Fruit fly (Drosophila melanogaster) whole organism, embryonic: ENCODE measurements around the gene endos.

Experiments
- Asciz ChIP-seq: fragments of 200-800 bp; sonication (Bioruptor generic); optimal IDR thresholded peaks from 2 replicates; lab custom pipeline; 2017; ENCODE audit warnings: missing biosample characterization, mild to moderate bottlenecking, missing genetic modification characterization, missing genetic modification reagents
- CG10267 ChIP-seq: fragments of 200-800 bp; sonication (Bioruptor generic); optimal IDR thresholded peaks from 2 replicates; lab custom pipeline; 2018; ENCODE audit warnings: missing biosample characterization, mild to moderate bottlenecking, missing genetic modification characterization, moderate library complexity
- CG11560 ChIP-seq: fragments of 200-800 bp; sonication (Bioruptor generic); IDR thresholded peaks from 3 replicates; pipeline ENCODE4 v1.3.6; 2022; ENCODE audit warnings: missing biosample characterization, missing genetic modification characterization
- CG11695 ChIP-seq: fragments of 200-800 bp; sonication (Bioruptor generic); IDR thresholded peaks from 3 replicates; pipeline ENCODE4 v1.3.6; 2022; ENCODE audit warnings: missing biosample characterization, missing genetic modification characterization
- CG12236 ChIP-seq: fragments of 200-800 bp; sonication (Bioruptor generic); optimal IDR thresholded peaks from 2 replicates; lab custom pipeline; 2016; ENCODE audit warnings: missing biosample characterization, missing genetic modification characterization
- CG13287 ChIP-seq: fragments of 200-800 bp; sonication (Bioruptor generic); IDR thresholded peaks from 2 replicates; pipeline ENCODE4 v1.3.6; 2022; ENCODE audit warnings: missing biosample characterization, missing genetic modification characterization; ENCODE audit not compliant: partially characterized antibody
- CG13296 ChIP-seq: fragments of 200-800 bp; sonication (Bioruptor generic); optimal IDR thresholded peaks from 3 replicates; lab custom pipeline; 2018; ENCODE audit warnings: missing biosample characterization, mild to moderate bottlenecking, missing genetic modification characterization
- CG13624 ChIP-seq: fragments of 200-800 bp; sonication (Bioruptor generic); optimal IDR thresholded peaks from 2 replicates; lab custom pipeline; 2016; ENCODE audit warnings: missing biosample characterization, missing genetic modification characterization
- CG15011 ChIP-seq: fragments of 200-800 bp; sonication (Bioruptor generic); optimal IDR thresholded peaks from 3 replicates; lab custom pipeline; 2018; ENCODE audit warnings: missing biosample characterization, mild to moderate bottlenecking, missing genetic modification characterization
- CG17359 ChIP-seq: fragments of 200-800 bp; sonication (Bioruptor generic); optimal IDR thresholded peaks from 3 replicates; lab custom pipeline; 2018; ENCODE audit warnings: missing biosample characterization, mild to moderate bottlenecking, missing genetic modification characterization, moderate library complexity
- CG18011 ChIP-seq: fragments of 200-800 bp; sonication (Bioruptor generic); optimal IDR thresholded peaks from 2 replicates; lab custom pipeline; 2017; ENCODE audit warnings: missing biosample characterization, missing genetic modification characterization, mild to moderate bottlenecking, moderate library complexity, missing genotype
- CG18476 ChIP-seq: fragments of 200-800 bp; sonication (Bioruptor generic); optimal IDR thresholded peaks from 2 replicates; lab custom pipeline; 2016; ENCODE audit warnings: missing biosample characterization, mild to moderate bottlenecking, missing genetic modification characterization
- CG2129 ChIP-seq: fragments of 200-800 bp; sonication (Bioruptor generic); IDR thresholded peaks from 2 replicates; pipeline ENCODE4 v1.3.6; 2022; ENCODE audit warnings: missing biosample characterization, missing genetic modification characterization; ENCODE audit not compliant: partially characterized antibody
- CG31441 ChIP-seq: fragments of 200-800 bp; sonication (Bioruptor generic); IDR thresholded peaks from 2 replicates; pipeline ENCODE4 v1.3.6; 2022; ENCODE audit warnings: missing biosample characterization, missing genetic modification characterization
- CG33557 ChIP-seq: fragments of 200-800 bp; sonication (Bioruptor generic); optimal IDR thresholded peaks from 2 replicates; lab custom pipeline; 2019; ENCODE audit warnings: missing biosample characterization, mild to moderate bottlenecking, missing genetic modification characterization, moderate library complexity
- CG3847 ChIP-seq: fragments of 200-800 bp; sonication (Bioruptor generic); IDR thresholded peaks from 2 replicates; pipeline ENCODE4 v1.3.6; 2022; ENCODE audit warnings: missing biosample characterization, missing genetic modification characterization
- CG4820 ChIP-seq: fragments of 200-800 bp; sonication (Bioruptor generic); optimal IDR thresholded peaks from 3 replicates; lab custom pipeline; 2016; ENCODE audit warnings: missing biosample characterization, missing genetic modification characterization
- CG6254 ChIP-seq: fragments of 200-800 bp; sonication (Bioruptor generic); optimal IDR thresholded peaks from 3 replicates; lab custom pipeline; 2017; ENCODE audit warnings: mild to moderate bottlenecking, missing biosample characterization, missing genetic modification reagents, missing genetic modification characterization
- CG6813 ChIP-seq: fragments of 200-800 bp; sonication (Bioruptor generic); optimal IDR thresholded peaks from 2 replicates; lab custom pipeline; 2017; ENCODE audit warnings: missing biosample characterization, missing genetic modification characterization, mild to moderate bottlenecking, moderate library complexity, missing genetic modification reagents
- CG8924 ChIP-seq: fragments of 200-800 bp; optimal IDR thresholded peaks from 3 replicates; lab custom pipeline; 2019; ENCODE audit warnings: missing biosample characterization, mild to moderate bottlenecking, missing genetic modification characterization, moderate library complexity
- CG9817 ChIP-seq: fragments of 200-800 bp; sonication (Bioruptor generic); optimal IDR thresholded peaks from 2 replicates; lab custom pipeline; 2018; ENCODE audit warnings: missing biosample characterization, mild to moderate bottlenecking, missing genetic modification characterization, moderate library complexity
- CkIIα-i1 ChIP-seq: fragments of 200-800 bp; sonication (Bioruptor generic); IDR thresholded peaks from 2 replicates; pipeline ENCODE4 v1.3.6; 2022; ENCODE audit warnings: missing biosample characterization, missing genetic modification characterization
- Dad ChIP-seq: fragments of 200-800 bp; sonication (Bioruptor generic); optimal IDR thresholded peaks from 3 replicates; lab custom pipeline; 2016; ENCODE audit warnings: missing biosample characterization, missing genetic modification characterization
- Dek ChIP-seq: fragments of 200-800 bp; sonication (Bioruptor generic); optimal IDR thresholded peaks from 3 replicates; lab custom pipeline; 2019; ENCODE audit warnings: missing biosample characterization, mild to moderate bottlenecking, missing genetic modification characterization, moderate library complexity
- Dp ChIP-seq: fragments of 200-800 bp; sonication (Bioruptor generic); optimal IDR thresholded peaks from 2 replicates; lab custom pipeline; 2018; ENCODE audit warnings: missing biosample characterization, mild to moderate bottlenecking, missing genetic modification characterization, moderate library complexity
- Dref ChIP-seq: fragments of 200-800 bp; sonication (Bioruptor generic); IDR thresholded peaks from 2 replicates; pipeline ENCODE4 v1.3.6; 2022; ENCODE audit warnings: missing biosample characterization, missing genetic modification characterization
- E2f2 ChIP-seq: fragments of 200-800 bp; sonication (Bioruptor generic); IDR thresholded peaks from 2 replicates; pipeline ENCODE4 v1.3.6; 2022; ENCODE audit warnings: missing biosample characterization, missing genetic modification characterization
- Ets65A ChIP-seq: fragments of 200-800 bp; sonication (Bioruptor generic); peaks from one replicate; lab custom pipeline; 2016; ENCODE audit warnings: missing biosample characterization, missing genetic modification characterization
- H2.0 ChIP-seq: fragments of 200-800 bp; sonication (Bioruptor generic); IDR thresholded peaks from 2 replicates; pipeline ENCODE4 v1.3.6; 2022; ENCODE audit warnings: missing biosample characterization, missing genetic modification characterization
- HmgZ ChIP-seq: fragments of 200-800 bp; sonication (Bioruptor generic); optimal IDR thresholded peaks from 2 replicates; lab custom pipeline; 2018; ENCODE audit warnings: missing biosample characterization, mild to moderate bottlenecking, missing genetic modification characterization
- Lpt ChIP-seq: fragments of >200 bp; optimal IDR thresholded peaks from 2 replicates; lab custom pipeline; 2018; ENCODE audit warnings: missing biosample characterization, missing genetic modification characterization
- MTF-1 ChIP-seq: fragments of 200-800 bp; sonication (Bioruptor generic); optimal IDR thresholded peaks from 2 replicates; lab custom pipeline; 2018; ENCODE audit warnings: missing biosample characterization, mild to moderate bottlenecking, missing genetic modification characterization, borderline replicate concordance
- Mes4 ChIP-seq: fragments of 200-800 bp; sonication (Bioruptor generic); optimal IDR thresholded peaks from 2 replicates; lab custom pipeline; 2016; ENCODE audit warnings: missing biosample characterization, missing genetic modification characterization
- NK7.1 ChIP-seq: fragments of 200-800 bp; sonication (Bioruptor generic); optimal IDR thresholded peaks from 3 replicates; lab custom pipeline; 2016; ENCODE audit warnings: missing biosample characterization, missing genetic modification characterization
- YL-1 ChIP-seq: fragments of 200-800 bp; sonication (Bioruptor generic); optimal IDR thresholded peaks from 3 replicates; lab custom pipeline; 2017; ENCODE audit warnings: missing biosample characterization, mild to moderate bottlenecking, missing genetic modification characterization
- bbx ChIP-seq: fragments of 200-800 bp; sonication (Bioruptor generic); IDR thresholded peaks from 2 replicates; pipeline ENCODE4 v1.3.6; 2022; ENCODE audit warnings: missing biosample characterization, missing genetic modification characterization; ENCODE audit not compliant: partially characterized antibody
- bcd ChIP-seq: fragments of 200-800 bp; sonication (Bioruptor generic); optimal IDR thresholded peaks from 2 replicates; lab custom pipeline; 2017; ENCODE audit warnings: missing biosample characterization, mild to moderate bottlenecking, missing genetic modification characterization
- chm ChIP-seq: fragments of 200-800 bp; sonication (Bioruptor generic); IDR thresholded peaks from 2 replicates; pipeline ENCODE4 v1.3.6; 2022; ENCODE audit warnings: missing biosample characterization, missing genetic modification characterization
- crol ChIP-seq: fragments of 200-800 bp; sonication (Bioruptor generic); IDR thresholded peaks from 2 replicates; pipeline ENCODE4 v1.3.6; 2022; ENCODE audit warnings: missing biosample characterization, missing genetic modification characterization
- emc ChIP-seq: fragments of 200-800 bp; sonication (Bioruptor generic); optimal IDR thresholded peaks from 2 replicates; lab custom pipeline; 2016; ENCODE audit warnings: missing biosample characterization, missing genetic modification characterization
- gfzf ChIP-seq: fragments of 200-800 bp; sonication (Bioruptor generic); optimal IDR thresholded peaks from 2 replicates; lab custom pipeline; 2016; ENCODE audit warnings: missing biosample characterization, mild to moderate bottlenecking, missing genetic modification characterization, moderate library complexity
- kah ChIP-seq: fragments of 200-800 bp; sonication (Bioruptor generic); optimal IDR thresholded peaks from 2 replicates; lab custom pipeline; 2018; ENCODE audit warnings: missing biosample characterization, mild to moderate bottlenecking, missing genetic modification characterization
- nerfin-1 ChIP-seq: fragments of 200-800 bp; sonication (Bioruptor generic); optimal IDR thresholded peaks from 3 replicates; lab custom pipeline; 2019; ENCODE audit warnings: missing biosample characterization, mild to moderate bottlenecking, missing genetic modification characterization, moderate library complexity
- nmo ChIP-seq: fragments of 200-800 bp; sonication (Bioruptor generic); optimal IDR thresholded peaks from 2 replicates; lab custom pipeline; 2018; ENCODE audit warnings: missing biosample characterization, mild to moderate bottlenecking, missing genetic modification characterization, moderate library complexity
- p53 ChIP-seq: fragments of 200-800 bp; sonication (Bioruptor generic); optimal IDR thresholded peaks from 2 replicates; lab custom pipeline; 2016; ENCODE audit warnings: missing biosample characterization, missing genetic modification characterization
- pho ChIP-seq: fragments of 200-800 bp; sonication (Bioruptor generic); optimal IDR thresholded peaks from 2 replicates; lab custom pipeline; 2016; ENCODE audit warnings: missing biosample characterization, missing genetic modification characterization
- row ChIP-seq: fragments of 200-800 bp; sonication (Bioruptor generic); IDR thresholded peaks from 3 replicates; pipeline ENCODE4 v1.3.6; 2022; ENCODE audit warnings: missing biosample characterization, missing genetic modification characterization
- sob ChIP-seq: fragments of 200-800 bp; sonication (Bioruptor generic); IDR thresholded peaks from 2 replicates; pipeline ENCODE4 v1.3.6; 2022; ENCODE audit warnings: missing biosample characterization, missing genetic modification characterization
- ssp ChIP-seq: fragments of 200-800 bp; sonication (Bioruptor generic); IDR thresholded peaks from 2 replicates; pipeline ENCODE4 v1.3.6; 2022; ENCODE audit warnings: missing biosample characterization, missing genetic modification characterization
- sug ChIP-seq: fragments of 200-800 bp; optimal IDR thresholded peaks from 2 replicates; lab custom pipeline; 2019; ENCODE audit warnings: missing biosample characterization, mild to moderate bottlenecking, missing genetic modification characterization, moderate library complexity
- vfl ChIP-seq: fragments of 200-800 bp; sonication (Bioruptor generic); optimal IDR thresholded peaks from 2 replicates; lab custom pipeline; 2016; ENCODE audit warnings: missing biosample characterization, missing genetic modification characterization
- yki ChIP-seq: fragments of >200 bp; optimal IDR thresholded peaks from 3 replicates; lab custom pipeline; 2018

Gene endos

dm6 chr3L:14006704-14007126, 24.8 kb downstream of the endos start (continued):
- TF ChIP-seq CG18476 (GFP tag; lab: Kevin White, UChicago): no peak
- no peak for TF ChIP-seq Dek (tag; lab: Kevin White, UChicago)
- TF ChIP-seq CG9817 (tag; lab: Kevin White, UChicago): no peak
- TF ChIP-seq CG4820: no peak
- peak; percentile 39 for TF ChIP-seq Ets65A (GFP tag; lab: Kevin White, UChicago)
- no peak for TF ChIP-seq ssp (GFP tag; lab: Robert Waterston, UW)
- no peak for TF ChIP-seq p53 (GFP tag; lab: Kevin White, UChicago)
- no peak for TF ChIP-seq CG6813
- no peak for TF ChIP-seq emc (GFP tag; lab: Kevin White, UChicago)
- no peak for TF ChIP-seq crol (GFP tag; lab: Robert Waterston, UW)
- peak; percentile 31; the same call in 1 of the 2 replicates for TF ChIP-seq E2f2
- no peak for TF ChIP-seq NK7.1 (GFP tag; lab: Kevin White, UChicago)
- no peak for TF ChIP-seq yki
- TF ChIP-seq Mes4: no peak
- TF ChIP-seq CG15011 (GFP tag; lab: Kevin White, UChicago): no peak
- TF ChIP-seq bbx (GFP tag; lab: Robert Waterston, UW): no peak
- TF ChIP-seq H2.0 (GFP tag; lab: Robert Waterston, UW): no peak
- no peak for TF ChIP-seq CG13296 (GFP tag; lab: Kevin White, UChicago)
- TF ChIP-seq nerfin-1: peak; percentile 38
- no peak for TF ChIP-seq CkIIα-i1 (GFP tag; lab: Robert Waterston, UW)
- 0 out of 2 replicates have a peak, but pooled peaks have one; percentile 25 for TF ChIP-seq CG3847
- no peak for TF ChIP-seq CG31441 (GFP tag; lab: Robert Waterston, UW)
- TF ChIP-seq nmo (GFP tag; lab: Kevin White, UChicago): no peak
- TF ChIP-seq Asciz (GFP tag; lab: Kevin White, UChicago): no peak
- no peak for TF ChIP-seq CG13624
- no peak for TF ChIP-seq HmgZ (tag; lab: Kevin White, UChicago)
- no peak for TF ChIP-seq CG2129 (GFP tag; lab: Robert Waterston, UW)
- no peak for TF ChIP-seq Lpt (GFP tag; lab: Kevin White, UChicago)
- peak; percentile 39; the same call in 1 of the 3 replicates for TF ChIP-seq CG11695 (GFP tag; lab: Robert Waterston, UW)
- TF ChIP-seq Dref (GFP tag; lab: Robert Waterston, UW): peak; percentile 55
- no peak for TF ChIP-seq CG33557
- no peak for TF ChIP-seq CG6254 (GFP tag; lab: Kevin White, UChicago)
- peak; percentile 14 for TF ChIP-seq Dp (GFP tag; lab: Kevin White, UChicago)
- TF ChIP-seq kah (GFP tag; lab: Kevin White, UChicago): peak; percentile 7
- no peak for TF ChIP-seq MTF-1 (GFP tag; lab: Kevin White, UChicago)
- TF ChIP-seq gfzf (GFP tag; lab: Kevin White, UChicago): no peak
- no peak for TF ChIP-seq sug (tag; lab: Kevin White, UChicago)
- TF ChIP-seq CG11560 (tag; lab: Robert Waterston, UW): no peak
- TF ChIP-seq CG18011 (GFP tag; lab: Kevin White, UChicago): no peak
- TF ChIP-seq CG8924 (tag; lab: Kevin White, UChicago): peak; percentile 26
- peak; percentile 67 for TF ChIP-seq row (GFP tag; lab: Robert Waterston, UW)
- no peak for TF ChIP-seq Dad (GFP tag; lab: Kevin White, UChicago)
- TF ChIP-seq chm (GFP tag; lab: Robert Waterston, UW): no peak
- peak; percentile 29; the same call in 1 of the 2 replicates for TF ChIP-seq sob (GFP tag; lab: Robert Waterston, UW)
- no peak for TF ChIP-seq vfl
- peak; percentile 9 for TF ChIP-seq pho
- TF ChIP-seq CG10267 (tag; lab: Kevin White, UChicago): no peak
- TF ChIP-seq CG17359 (tag; lab: Kevin White, UChicago): peak; percentile 1
- peak; percentile 66 for TF ChIP-seq YL-1 (GFP tag; lab: Kevin White, UChicago)
- no peak for TF ChIP-seq bcd (GFP tag; lab: Kevin White, UChicago)
- TF ChIP-seq CG12236 (GFP tag; lab: Kevin White, UChicago): no peak
- peak; percentile 53; the same call in 1 of the 2 replicates for TF ChIP-seq CG13287
